Fruit fly (Drosophila melanogaster): Measurements from ENCODE around the gene CG34112.

CG34112 gene

dm6 chr3R:4387490-4387889 is 6.6 kb downstream of the CG34112 start, which contains the start of gene tub:
Gene tub (plus strand): TSS chr3R:4387742.
- TF ChIP-seq Abd-B (GFP tag; optimal IDR thresholded peaks at IDR 0.05) (no peak), fru (GFP tag; optimal IDR thresholded peaks at IDR 0.05) (no peak), Dif (GFP tag; optimal IDR thresholded peaks at IDR 0.05; ENCODE audit: partially characterized antibody) (no peak), CrebA (GFP tag; optimal IDR thresholded peaks at IDR 0.05; ENCODE audit: borderline replicate concordance) (no peak), dsf (GFP tag; optimal IDR thresholded peaks at IDR 0.05; ENCODE audit: borderline replicate concordance) (no peak), rgr (GFP tag; optimal IDR thresholded peaks at IDR 0.05) (peak; percentile 35), tai (GFP tag; optimal IDR thresholded peaks at IDR 0.05) (no peak), Myc (optimal IDR thresholded peaks at IDR 0.05) (peak; percentile 25), Sp1 (GFP tag; optimal IDR thresholded peaks at IDR 0.05) (peak; percentile 41), Hnf4 (GFP tag; optimal IDR thresholded peaks at IDR 0.05) (peak; percentile 51), woc (GFP tag; optimal IDR thresholded peaks at IDR 0.05) (no peak), Rel (GFP tag; optimal IDR thresholded peaks at IDR 0.05) (no peak), Rel (tag; optimal IDR thresholded peaks at IDR 0.05) (peak; percentile 90), CG32264 (GFP tag; optimal IDR thresholded peaks at IDR 0.05) (no peak), HLH106 (tag; optimal IDR thresholded peaks at IDR 0.05) (peak; percentile 59), GATAd (GFP tag; optimal IDR thresholded peaks at IDR 0.05) (no peak), pan (optimal IDR thresholded peaks at IDR 0.05) (no peak), lola (GFP tag; optimal IDR thresholded peaks at IDR 0.05) (no peak), psq (GFP tag; optimal IDR thresholded peaks at IDR 0.05) (peak; percentile 23), h (GFP tag; optimal IDR thresholded peaks at IDR 0.05) (no peak), Hr83 (GFP tag; optimal IDR thresholded peaks at IDR 0.05; ENCODE audit: poor library complexity, severe bottlenecking) (peak; percentile 7), sage (GFP tag; optimal IDR thresholded peaks at IDR 0.05) (no peak), Dfd (GFP tag; optimal IDR thresholded peaks at IDR 0.05) (no peak), foxo (GFP tag; optimal IDR thresholded peaks at IDR 0.05) (peak in 1 of 2 experiments; percentile 44), dmrt93B (GFP tag; optimal IDR thresholded peaks at IDR 0.05) (no peak)

- no peak for TF ChIP-seq brk (GFP tag; optimal IDR thresholded peaks at IDR 0.05)
- TF ChIP-seq sv (GFP tag; optimal IDR thresholded peaks at IDR 0.05) = no peak
- no peak for TF ChIP-seq psq (GFP tag; optimal IDR thresholded peaks at IDR 0.05)
- TF ChIP-seq CrebA (GFP tag; optimal IDR thresholded peaks at IDR 0.05; ENCODE audit: borderline replicate concordance) = no peak
- no peak for TF ChIP-seq usp (GFP tag; optimal IDR thresholded peaks at IDR 0.05)
- no peak for TF ChIP-seq foxo (GFP tag; optimal IDR thresholded peaks at IDR 0.05)
- TF ChIP-seq sage (GFP tag; optimal IDR thresholded peaks at IDR 0.05) = no peak
- TF ChIP-seq dl (GFP tag; optimal IDR thresholded peaks at IDR 0.05; ENCODE audit: insufficient read depth in 1 of 2, partially characterized antibody in 2 of 2) = no peak
- no peak for TF ChIP-seq HLH106 (tag; optimal IDR thresholded peaks at IDR 0.05)
These were observed 11.9 kb downstream of the CG34112 start for dm6 chr3R:4382165-4382564.

- TF ChIP-seq Rel (GFP tag; optimal IDR thresholded peaks at IDR 0.05) = no peak
- peak; percentile 10 for TF ChIP-seq Rel (tag; optimal IDR thresholded peaks at IDR 0.05)
- peak; percentile 62 for TF ChIP-seq Hnf4 (GFP tag; optimal IDR thresholded peaks at IDR 0.05)
- TF ChIP-seq pan (optimal IDR thresholded peaks at IDR 0.05) = no peak
- no peak for TF ChIP-seq dmrt93B (GFP tag; optimal IDR thresholded peaks at IDR 0.05)
- no peak for TF ChIP-seq OdsH (GFP tag; optimal IDR thresholded peaks at IDR 0.05)
- TF ChIP-seq h (GFP tag; optimal IDR thresholded peaks at IDR 0.05) = peak; percentile 26
These were observed 12.8 kb downstream of the CG34112 start, which contains the start of gene Cont for dm6 chr3R:4381079-4381919. Gene Cont (plus strand): TSS chr3R:4381306.

dm6 chr3R:4378363-4379354 is 15.4 kb downstream of the CG34112 start, which contains the start of gene Sfxn1-3:
Gene Sfxn1-3 (plus strand): TSS chr3R:4378600.
- TF ChIP-seq pan (optimal IDR thresholded peaks at IDR 0.05) (no peak), br (GFP tag; optimal IDR thresholded peaks at IDR 0.05) (peak; percentile 64), Sp1 (GFP tag; optimal IDR thresholded peaks at IDR 0.05) (peak; percentile 77), ey (GFP tag; optimal IDR thresholded peaks at IDR 0.05) (no peak), CG9705 (GFP tag; optimal IDR thresholded peaks at IDR 0.05) (peak; percentile 11), dmrt93B (GFP tag; optimal IDR thresholded peaks at IDR 0.05) (no peak), Vsx2 (GFP tag; optimal IDR thresholded peaks at IDR 0.05; ENCODE audit: partially characterized antibody) (no peak), Hr83 (GFP tag; optimal IDR thresholded peaks at IDR 0.05; ENCODE audit: poor library complexity, severe bottlenecking) (peak; percentile 90), OdsH (GFP tag; optimal IDR thresholded peaks at IDR 0.05) (peak; percentile 61), lola (GFP tag; optimal IDR thresholded peaks at IDR 0.05) (no peak), foxo (GFP tag; optimal IDR thresholded peaks at IDR 0.05) (peak in 1 of 2 experiments; percentile 45), HLH106 (tag; optimal IDR thresholded peaks at IDR 0.05) (peak; percentile 8), CrebA (GFP tag; optimal IDR thresholded peaks at IDR 0.05; ENCODE audit: borderline replicate concordance) (no peak), Dif (GFP tag; optimal IDR thresholded peaks at IDR 0.05; ENCODE audit: partially characterized antibody) (peak; percentile 89), fru (GFP tag; optimal IDR thresholded peaks at IDR 0.05) (no peak), GATAd (GFP tag; optimal IDR thresholded peaks at IDR 0.05) (peak; percentile 52), Rel (GFP tag; optimal IDR thresholded peaks at IDR 0.05) (no peak), Rel (tag; optimal IDR thresholded peaks at IDR 0.05) (peak; percentile 83), Mio (GFP tag; optimal IDR thresholded peaks at IDR 0.05) (no peak), brk (GFP tag; optimal IDR thresholded peaks at IDR 0.05) (no peak), N (GFP tag; optimal IDR thresholded peaks at IDR 0.05) (no peak), rgr (GFP tag; optimal IDR thresholded peaks at IDR 0.05) (peak; percentile 56), CG32264 (GFP tag; optimal IDR thresholded peaks at IDR 0.05) (no peak), h (GFP tag; optimal IDR thresholded peaks at IDR 0.05) (peak; percentile 74), Hr78 (GFP tag; optimal IDR thresholded peaks at IDR 0.05) (no peak)
